Fruit fly (Drosophila melanogaster): ENCODE measurements around the gene ato.
A peak's percentile ranks its signal among the peaks of the same experiment; 100 is the strongest.

ato gene

DNA sequence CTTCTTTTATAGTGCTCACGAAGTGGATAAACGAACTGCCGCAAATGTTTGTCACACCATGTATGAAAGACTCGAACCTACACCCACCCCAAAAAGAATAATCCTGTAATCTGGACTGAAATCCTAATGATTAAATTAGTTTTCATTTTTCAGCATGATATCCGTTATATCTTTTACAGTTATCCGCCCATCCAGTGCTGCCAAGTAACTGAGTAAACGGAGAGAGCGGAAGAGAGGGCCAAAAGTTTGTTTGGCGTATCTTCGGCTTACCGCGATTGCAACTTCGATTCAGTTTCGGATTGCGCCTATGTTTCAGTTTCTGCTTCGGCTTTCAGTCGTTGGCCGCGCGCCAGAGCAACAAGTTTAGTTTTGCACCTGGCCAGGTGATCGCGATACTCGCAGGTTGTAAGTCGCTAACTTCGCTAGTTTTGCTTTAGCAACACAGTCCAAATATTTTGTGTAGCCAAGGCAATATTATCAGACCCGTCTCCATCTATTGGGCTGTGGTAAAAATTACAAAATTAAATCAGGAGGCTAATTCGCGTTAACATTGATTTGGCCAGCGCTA lies 27.6 kb upstream of the ato start, which contains the start of gene mtg (continued):
- TF ChIP-seq Met (GFP tag; optimal IDR thresholded peaks at IDR 0.05) (no peak), Ets21C (GFP tag; optimal IDR thresholded peaks at IDR 0.05) (no peak), svp (GFP tag) (no peak), achi (GFP tag; optimal IDR thresholded peaks at IDR 0.05) (no peak), OdsH (GFP tag; optimal IDR thresholded peaks at IDR 0.05) (no peak), CG6808 (GFP tag; optimal IDR thresholded peaks at IDR 0.05) (peak; percentile 99), esn (GFP tag; optimal IDR thresholded peaks at IDR 0.05) (no peak), fd59A (GFP tag; optimal IDR thresholded peaks at IDR 0.05) (no peak), CG10669 (GFP tag; optimal IDR thresholded peaks at IDR 0.05) (no peak), CG7368 (GFP tag; optimal IDR thresholded peaks at IDR 0.05) (no peak), CG6163 (GFP tag; IDR thresholded peaks at IDR 0.05) (peak; percentile 32; the same call in 1 of the 3 replicates), Gug (GFP tag; IDR thresholded peaks at IDR 0.05) (no peak), CG6792 (GFP tag; optimal IDR thresholded peaks at IDR 0.05) (no peak), Eip78C (GFP tag) (peak; percentile 18), Eip93F (GFP tag; optimal IDR thresholded peaks at IDR 0.05) (no peak), Blimp-1 (GFP tag; optimal IDR thresholded peaks at IDR 0.05) (no peak), CG8632 (GFP tag; optimal IDR thresholded peaks at IDR 0.05) (no peak), CG32006 (GFP tag; optimal IDR thresholded peaks at IDR 0.05) (no peak), Lpt (GFP tag; optimal IDR thresholded peaks at IDR 0.05) (peak; percentile 39), CG1621 (tag; optimal IDR thresholded peaks at IDR 0.05) (no peak), ss (GFP tag; optimal IDR thresholded peaks at IDR 0.05) (no peak), CG3032 (tag; optimal IDR thresholded peaks at IDR 0.05) (no peak), CG11294 (GFP tag; IDR thresholded peaks at IDR 0.05) (no peak), Sox15 (GFP tag; optimal IDR thresholded peaks at IDR 0.05) (no peak), topi (GFP tag; optimal IDR thresholded peaks at IDR 0.05) (no peak), dsx (GFP tag; optimal IDR thresholded peaks at IDR 0.05; ENCODE audit: poor library complexity, severe bottlenecking) (no peak), lz (GFP tag; optimal IDR thresholded peaks at IDR 0.05) (no peak), CG4318 (GFP tag; optimal IDR thresholded peaks at IDR 0.05) (no peak), cyc (GFP tag; optimal IDR thresholded peaks at IDR 0.05) (no peak)

dm6 chr3R:8251532-8251931 lies 26.3 kb upstream of the ato start:
- TF ChIP-seq Blimp-1 (GFP tag; optimal IDR thresholded peaks at IDR 0.05): peak; percentile 91
- TF ChIP-seq CG6163 (GFP tag; IDR thresholded peaks at IDR 0.05): 0 out of 3 replicates have a peak, but pooled peaks have one; percentile 22
- no peak for TF ChIP-seq Smox (GFP tag; optimal IDR thresholded peaks at IDR 0.05)
- peak; percentile 37 for TF ChIP-seq Eip78C (GFP tag)
- TF ChIP-seq Eip75B (GFP tag; optimal IDR thresholded peaks at IDR 0.05): no peak
- TF ChIP-seq Hr39 (GFP tag; optimal IDR thresholded peaks at IDR 0.05): no peak
- TF ChIP-seq Gug (GFP tag; IDR thresholded peaks at IDR 0.05): no peak
- TF ChIP-seq topi (GFP tag; optimal IDR thresholded peaks at IDR 0.05): no peak

DNA sequence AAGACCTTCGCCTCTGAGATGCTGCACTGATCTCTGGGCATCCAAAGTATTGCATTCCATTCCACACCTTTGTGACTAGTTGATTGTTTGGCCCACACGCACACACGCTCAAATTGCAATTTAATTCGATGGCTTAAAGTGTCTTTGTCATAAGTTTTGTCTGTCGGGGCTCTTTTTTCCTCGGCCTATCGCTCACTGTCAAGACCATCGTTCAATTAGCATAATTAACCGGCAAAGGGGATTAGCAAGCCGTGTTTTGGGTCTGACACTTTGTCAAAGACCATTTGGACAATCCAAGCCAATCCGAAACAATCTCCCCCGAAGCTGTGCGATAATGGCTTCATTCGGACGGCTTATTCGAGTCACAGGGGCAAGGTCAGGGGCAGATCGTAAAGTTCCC lies 23.5 kb upstream of the ato start:
- TF ChIP-seq achi (GFP tag; optimal IDR thresholded peaks at IDR 0.05) (no peak), CG32006 (GFP tag; optimal IDR thresholded peaks at IDR 0.05) (no peak), CG10631 (GFP tag; optimal IDR thresholded peaks at IDR 0.05) (no peak), acj6 (GFP tag; optimal IDR thresholded peaks at IDR 0.05) (no peak), Eip93F (GFP tag; optimal IDR thresholded peaks at IDR 0.05) (no peak), CG15336 (GFP tag; IDR thresholded peaks at IDR 0.05) (no peak), Met (GFP tag; optimal IDR thresholded peaks at IDR 0.05) (no peak), Ets21C (GFP tag; optimal IDR thresholded peaks at IDR 0.05) (no peak), Sox15 (GFP tag; optimal IDR thresholded peaks at IDR 0.05) (no peak), Blimp-1 (GFP tag; optimal IDR thresholded peaks at IDR 0.05) (no peak), net (GFP tag; optimal IDR thresholded peaks at IDR 0.05) (no peak), CG16779 (tag; optimal IDR thresholded peaks at IDR 0.05) (no peak), Hr38 (GFP tag; optimal IDR thresholded peaks at IDR 0.05) (no peak), CG34406 (GFP tag; optimal IDR thresholded peaks at IDR 0.05) (no peak), esn (GFP tag; optimal IDR thresholded peaks at IDR 0.05) (no peak)

Measured in whole organism, prepupa.